Worm (Caenorhabditis elegans) whole organism, midembryonic: ENCODE data around the gene F13E9.5.
A peak's percentile ranks its signal among the peaks of the same experiment; 100 is the strongest.

Source experiments
- T22C8.4 ChIP-seq: fragments of 200-800 bp; sonication (Bioruptor generic); IDR thresholded peaks from 2 replicates; pipeline ENCODE4 v1.3.6; 2022; ENCODE audit warnings: missing genetic modification characterization, missing compliant biosample characterization
- cog-1 ChIP-seq: sonication (generic microtip); optimal IDR thresholded peaks from 2 replicates; lab custom pipeline; 2016; ENCODE audit warnings: missing genetic modification characterization, missing compliant biosample characterization
- flt-1 ChIP-seq: fragments of 200-800 bp; sonication (Bioruptor generic); IDR thresholded peaks from 2 replicates; pipeline ENCODE4 v1.3.6; 2022; ENCODE audit warnings: missing genetic modification characterization, missing compliant biosample characterization
- klf-2 ChIP-seq: fragments of 200-800 bp; sonication (Bioruptor generic); conservative IDR thresholded peaks from 2 replicates; pipeline ENCODE4 v1.3.6; 2022; ENCODE audit warnings: missing genetic modification reagents, missing genetic modification characterization, missing compliant biosample characterization
- med-1 ChIP-seq: sonication (generic microtip); optimal IDR thresholded peaks from 2 replicates; lab custom pipeline; 2017; ENCODE audit warnings: missing genetic modification characterization, mild to moderate bottlenecking, missing compliant biosample characterization, antibody characterized with exemption, missing genetic modification reagents; ENCODE audit not compliant: insufficient read depth
- ref-1 ChIP-seq: fragments of 200-800 bp; sonication (Bioruptor generic); conservative IDR thresholded peaks from 2 replicates; pipeline ENCODE4 v1.3.6; 2022; ENCODE audit warnings: missing genetic modification reagents, missing genetic modification characterization, missing compliant biosample characterization
- tab-1 ChIP-seq: fragments of 200-800 bp; sonication (Bioruptor generic); IDR thresholded peaks from 2 replicates; pipeline ENCODE4 v1.3.6; 2022; ENCODE audit warnings: missing genetic modification characterization, missing compliant biosample characterization
- ztf-23 ChIP-seq: fragments of 200-800 bp; sonication (Bioruptor generic); IDR thresholded peaks from 2 replicates; pipeline ENCODE4 v1.3.6; 2022; ENCODE audit warnings: missing genetic modification reagents, missing genetic modification characterization, missing compliant biosample characterization
- ztf-29 ChIP-seq: fragments of 200-800 bp; sonication (Bioruptor generic); IDR thresholded peaks from 2 replicates; pipeline ENCODE4 v1.3.6; 2022; ENCODE audit warnings: missing genetic modification reagents, missing genetic modification characterization, missing compliant biosample characterization

F13E9.5 gene

DNA sequence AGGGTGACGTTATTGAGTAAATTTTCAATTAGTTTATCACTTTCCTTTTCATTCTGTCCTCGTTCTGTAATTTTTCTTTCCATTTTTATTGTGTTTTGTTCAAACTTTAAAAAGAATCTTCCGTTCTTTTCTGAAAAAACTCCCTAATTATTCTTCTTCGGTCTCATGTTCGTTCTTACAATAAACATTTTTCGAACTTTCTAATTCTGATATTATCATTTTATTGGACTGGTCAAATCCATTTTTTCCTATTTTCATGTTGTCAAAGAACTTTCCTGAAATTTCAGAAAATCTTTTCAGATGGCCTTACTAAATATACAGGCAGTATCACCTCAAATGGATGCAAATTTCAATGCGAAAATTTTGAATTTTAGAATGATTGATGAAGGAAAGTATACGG lies 20.1 kb downstream of the F13E9.5 start, which contains the start of gene nish-1:
Gene nish-1 (plus strand): TSS at position 301 of the 400 bp plus-strand sequence.
- TF ChIP-seq tab-1 (GFP tag; lab: Robert Waterston, UW) (no peak), klf-2 (GFP tag; lab: Robert Waterston, UW) (no peak), ztf-23 (GFP tag; lab: Robert Waterston, UW) (no peak), flt-1 (GFP tag; lab: Robert Waterston, UW) (no peak), T22C8.4 (no peak), cog-1 (no peak), ztf-29 (no peak), med-1 (GFP tag; lab: Kevin White, UChicago) (no peak), ref-1 (GFP tag; lab: Robert Waterston, UW) (no peak)

DNA sequence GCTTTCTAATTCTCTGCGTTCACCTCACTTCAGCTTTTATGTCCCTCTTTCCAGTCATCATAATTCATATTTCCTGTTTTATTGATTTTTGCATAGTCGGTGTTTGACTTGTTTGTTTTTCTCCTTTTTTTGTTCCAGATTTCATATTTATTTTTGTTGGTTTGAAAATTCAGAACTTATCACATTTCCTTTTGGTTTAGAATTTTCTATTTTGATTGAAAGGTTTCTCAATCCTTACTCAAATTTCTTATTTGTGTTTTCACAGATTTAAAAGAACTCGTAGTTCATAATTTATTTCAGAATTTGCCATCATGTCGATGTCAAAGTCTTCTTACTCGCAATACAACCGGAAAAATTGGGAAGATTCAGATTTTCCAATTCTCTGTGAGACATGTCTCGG lies 23.1 kb downstream of the F13E9.5 start, which contains the start of gene rbm-22:
Gene rbm-22 (plus strand): TSS at position 301 of the 400 bp plus-strand sequence.
- TF ChIP-seq klf-2 (GFP tag; lab: Robert Waterston, UW) (no peak), T22C8.4 (peak; percentile 56; the same call in 1 of the 2 replicates), med-1 (GFP tag; lab: Kevin White, UChicago) (no peak)

- TF ChIP-seq tab-1 (GFP tag; lab: Robert Waterston, UW), result no peak
- TF ChIP-seq ztf-29, result no peak
- no peak for TF ChIP-seq T22C8.4
- no peak for TF ChIP-seq ref-1 (GFP tag; lab: Robert Waterston, UW)
Measured at ce11 chrIV:10858300-10859016, 25.7 kb downstream of the F13E9.5 start, which contains the start of the genes T11G6.2 and hars-1. Gene T11G6.2 (minus strand): TSS chrIV:10858496. Gene hars-1 (plus strand): TSS chrIV:10858957.

- no peak for TF ChIP-seq T22C8.4
- no peak for TF ChIP-seq flt-1 (GFP tag; lab: Robert Waterston, UW)
- no peak for TF ChIP-seq ztf-23 (GFP tag; lab: Robert Waterston, UW)
- no peak for TF ChIP-seq ref-1 (GFP tag; lab: Robert Waterston, UW)
Measured at ce11 chrIV:10855946-10856345, 28.2 kb downstream of the F13E9.5 start.

DNA sequence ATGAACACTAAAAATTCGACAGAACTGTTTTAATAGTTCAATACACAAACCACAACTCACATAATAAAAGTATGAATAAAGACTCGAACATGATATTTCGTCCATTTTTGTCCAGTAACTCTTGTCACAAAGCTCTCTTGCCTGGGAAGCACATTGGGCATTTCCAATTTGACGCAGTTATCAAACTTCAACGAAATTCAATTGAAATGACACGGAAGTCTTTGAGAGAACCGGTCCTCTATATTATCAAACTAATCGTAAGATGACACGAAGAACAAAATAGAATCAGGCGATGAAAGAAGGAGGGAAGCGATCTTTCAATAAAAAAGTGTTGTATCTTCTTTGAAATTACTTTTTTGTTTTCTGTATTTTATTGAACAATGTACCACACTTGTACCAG lies 29.1 kb downstream of the F13E9.5 start, which contains the start of gene T11G6.3:
Gene T11G6.3 (minus strand): TSS at position 189 of the 400 bp plus-strand sequence.
- no peak for TF ChIP-seq T22C8.4
- no peak for TF ChIP-seq cog-1
- no peak for TF ChIP-seq flt-1 (GFP tag; lab: Robert Waterston, UW)
- TF ChIP-seq med-1 (GFP tag; lab: Kevin White, UChicago), result no peak
- TF ChIP-seq ztf-29, result no peak
- no peak for TF ChIP-seq klf-2 (GFP tag; lab: Robert Waterston, UW)
- no peak for TF ChIP-seq tab-1 (GFP tag; lab: Robert Waterston, UW)
- TF ChIP-seq ztf-23 (GFP tag; lab: Robert Waterston, UW), result no peak
- no peak for TF ChIP-seq ref-1 (GFP tag; lab: Robert Waterston, UW)

DNA sequence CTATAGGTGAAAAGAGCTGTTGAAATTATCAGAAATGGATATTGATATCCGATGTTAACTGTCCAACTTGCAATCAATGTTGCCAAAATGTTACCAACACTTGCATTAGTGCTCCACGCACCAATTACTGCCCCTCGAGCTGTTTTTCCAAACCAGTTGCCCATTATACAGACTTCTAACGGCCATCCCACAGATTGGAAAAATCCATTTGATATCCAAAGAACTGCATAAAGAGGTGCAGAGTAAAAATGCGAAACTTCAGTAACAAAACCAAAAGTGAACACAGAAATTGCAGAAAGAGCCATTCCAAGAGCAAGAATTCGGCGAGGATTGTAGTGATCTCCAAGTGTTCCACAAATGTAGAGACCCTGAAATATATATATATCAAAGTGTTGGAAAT lies 30.1 kb downstream of the F13E9.5 start:
- TF ChIP-seq med-1 (GFP tag; lab: Kevin White, UChicago) (no peak), klf-2 (GFP tag; lab: Robert Waterston, UW) (no peak), ref-1 (GFP tag; lab: Robert Waterston, UW) (no peak), cog-1 (no peak)

DNA sequence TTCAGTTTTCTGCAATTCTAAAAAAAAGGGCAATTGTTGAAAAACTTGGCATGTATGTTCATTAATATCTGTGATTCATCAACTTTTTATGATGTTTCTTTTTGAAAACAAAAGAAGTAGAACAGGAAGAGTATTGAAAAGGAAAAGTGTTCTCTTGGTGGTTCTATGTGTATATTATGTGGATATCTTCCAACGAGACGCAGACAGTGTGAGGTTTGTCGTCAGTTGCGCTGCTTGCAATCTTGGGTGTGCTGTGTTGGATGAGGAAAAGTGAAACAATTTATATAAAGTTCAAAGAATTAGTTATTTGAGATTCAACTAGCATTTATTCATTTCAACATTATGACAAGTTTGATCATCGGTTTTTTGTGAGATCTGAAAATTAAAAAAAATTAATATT lies 31.8 kb downstream of the F13E9.5 start:
- TF ChIP-seq ztf-23 (GFP tag; lab: Robert Waterston, UW) (no peak), cog-1 (no peak), T22C8.4 (no peak), klf-2 (GFP tag; lab: Robert Waterston, UW) (no peak), ref-1 (GFP tag; lab: Robert Waterston, UW) (no peak), flt-1 (GFP tag; lab: Robert Waterston, UW) (no peak), med-1 (GFP tag; lab: Kevin White, UChicago) (no peak), ztf-29 (no peak), tab-1 (GFP tag; lab: Robert Waterston, UW) (no peak)

DNA sequence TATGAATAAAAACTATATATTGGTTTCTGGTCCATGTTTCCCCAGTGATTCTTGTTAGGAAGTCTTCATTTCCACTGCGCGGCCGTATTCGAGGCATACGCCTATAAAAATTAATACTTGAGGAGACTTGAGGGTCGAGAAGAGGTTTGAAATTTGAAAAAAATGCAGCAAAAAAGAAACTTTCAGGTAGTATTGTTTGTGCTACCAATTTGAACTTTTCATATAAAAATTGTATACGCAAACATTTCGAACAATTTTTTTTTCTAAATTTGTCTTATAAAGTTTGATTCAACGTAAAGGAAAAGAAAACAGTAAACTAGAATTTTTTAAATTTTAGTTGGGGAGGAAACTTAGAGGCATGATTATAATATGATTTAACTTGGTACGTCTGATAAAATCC lies 32.3 kb downstream of the F13E9.5 start, which contains the start of gene T11G6.4:
Gene T11G6.4 (minus strand): TSS at position 101 of the 400 bp plus-strand sequence.
- TF ChIP-seq ztf-23 (GFP tag; lab: Robert Waterston, UW) (no peak), flt-1 (GFP tag; lab: Robert Waterston, UW) (no peak), ref-1 (GFP tag; lab: Robert Waterston, UW) (no peak), med-1 (GFP tag; lab: Kevin White, UChicago) (no peak), T22C8.4 (no peak)

ce11 chrIV:10851136-10851535 lies 33.0 kb downstream of the F13E9.5 start:
- TF ChIP-seq cog-1, result no peak

DNA sequence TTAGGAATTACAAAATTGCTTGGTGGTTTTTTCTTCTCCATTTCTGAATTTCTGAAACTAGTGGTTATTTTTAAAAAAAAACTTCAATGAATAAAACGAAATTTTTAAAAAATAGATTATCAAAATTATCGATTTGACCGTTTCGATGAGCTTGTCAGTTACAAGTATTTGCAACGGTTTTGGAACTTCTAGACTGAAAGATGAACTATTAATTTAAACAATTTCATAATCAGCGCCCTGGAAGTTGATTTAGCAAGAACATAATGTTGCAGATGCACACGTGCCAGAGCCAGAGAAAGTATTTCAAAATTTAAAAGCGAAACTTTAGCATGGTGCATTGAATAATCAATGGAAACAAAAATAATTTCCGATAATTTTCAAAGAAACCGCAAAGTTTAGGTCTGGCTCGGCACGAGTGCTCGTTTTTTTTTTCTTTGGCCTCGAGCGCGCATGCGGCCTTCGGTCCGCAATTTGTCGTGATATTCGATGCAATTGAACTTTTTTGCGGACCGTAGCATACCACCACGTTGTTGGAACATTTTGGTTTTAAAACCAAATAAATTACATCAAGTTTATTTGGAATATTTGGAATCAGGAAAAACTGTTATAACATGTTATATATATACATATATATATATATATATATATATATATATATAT lies 41.3 kb downstream of the F13E9.5 start, which contains the start of gene T11G6.5:
Gene T11G6.5 (minus strand): TSS at position 51 of the 660 bp plus-strand sequence.
- no peak for TF ChIP-seq cog-1
- no peak for TF ChIP-seq med-1 (GFP tag; lab: Kevin White, UChicago)
- TF ChIP-seq klf-2 (GFP tag; lab: Robert Waterston, UW), result no peak
- TF ChIP-seq T22C8.4, result no peak
- no peak for TF ChIP-seq tab-1 (GFP tag; lab: Robert Waterston, UW)
- no peak for TF ChIP-seq ref-1 (GFP tag; lab: Robert Waterston, UW)
- TF ChIP-seq ztf-29, result no peak
- no peak for TF ChIP-seq flt-1 (GFP tag; lab: Robert Waterston, UW)
- TF ChIP-seq ztf-23 (GFP tag; lab: Robert Waterston, UW), result no peak
